Fruit fly (Drosophila melanogaster): ENCODE results near the gene pst.

The pst gene

dm6 chr3L:7360324-7360852 lies 325 bp upstream of the pst start, which contains the start of gene Sec63:
TSS of gene Sec63 (plus strand) at chr3L:7360561.
- no peak for TF ChIP-seq otp (GFP tag; IDR thresholded peaks at IDR 0.05)
- peak; percentile 91 for TF ChIP-seq knrl (GFP tag; IDR thresholded peaks at IDR 0.05; ENCODE audit: partially characterized antibody)
- TF ChIP-seq CG1233 (GFP tag; optimal IDR thresholded peaks at IDR 0.05), result no peak
- TF ChIP-seq en (GFP tag; optimal IDR thresholded peaks at IDR 0.05), result no peak
- TF ChIP-seq CG11085 (GFP tag; IDR thresholded peaks at IDR 0.05), result peak; percentile 22; the same call in 1 of the 2 replicates
- no peak for TF ChIP-seq PHDP (tag; optimal IDR thresholded peaks at IDR 0.05)
- TF ChIP-seq NFAT (GFP tag; IDR thresholded peaks at IDR 0.05), result peak; percentile 67
- no peak for TF ChIP-seq toy (GFP tag; IDR thresholded peaks at IDR 0.05)
- peak; percentile 47 to 49 for TF ChIP-seq Hr51 (GFP tag; optimal IDR thresholded peaks at IDR 0.05)
- TF ChIP-seq Mad (GFP tag; optimal IDR thresholded peaks at IDR 0.05), result no peak
- no peak for TF ChIP-seq CG7745 (tag; optimal IDR thresholded peaks at IDR 0.05)
- TF ChIP-seq Sry-δ (GFP tag; optimal IDR thresholded peaks at IDR 0.05), result peak; percentile 77
- TF ChIP-seq CG4617 (GFP tag; optimal IDR thresholded peaks at IDR 0.05; ENCODE audit: borderline replicate concordance), result peak; percentile 43
- TF ChIP-seq CG5245 (GFP tag; optimal IDR thresholded peaks at IDR 0.05), result peak; percentile 54
- no peak for TF ChIP-seq sr (GFP tag; IDR thresholded peaks at IDR 0.05)
- peak; percentile 49; the same call in 1 of the 2 replicates for TF ChIP-seq ap (GFP tag; IDR thresholded peaks at IDR 0.05)
- no peak for TF ChIP-seq CG3163 (GFP tag; optimal IDR thresholded peaks at IDR 0.05)
- TF ChIP-seq zfh1 (GFP tag; IDR thresholded peaks at IDR 0.05), result 0 out of 3 replicates have a peak, but pooled peaks have one; percentile 40
- TF ChIP-seq CG4707 (GFP tag; optimal IDR thresholded peaks at IDR 0.05), result no peak
- peak; percentile 25 for TF ChIP-seq CG12299 (tag; optimal IDR thresholded peaks at IDR 0.05)
- no peak for TF ChIP-seq CG17385 (GFP tag; optimal IDR thresholded peaks at IDR 0.05)
- peak; percentile 5 to 11 for TF ChIP-seq Pdp1 (GFP tag; optimal IDR thresholded peaks at IDR 0.05)
- TF ChIP-seq Lim3 (GFP tag; IDR thresholded peaks at IDR 0.05), result no peak
- peak; percentile 22 for TF ChIP-seq Asciz (GFP tag; optimal IDR thresholded peaks at IDR 0.05)
- TF ChIP-seq CG9876 (GFP tag; optimal IDR thresholded peaks at IDR 0.05), result no peak
- TF ChIP-seq exex (tag; optimal IDR thresholded peaks at IDR 0.05), result peak; percentile 29
- no peak for TF ChIP-seq slou (GFP tag; optimal IDR thresholded peaks at IDR 0.05)
- no peak for TF ChIP-seq fd102C (GFP tag; optimal IDR thresholded peaks at IDR 0.05)
- peak; percentile 97 for TF ChIP-seq bbx (GFP tag; IDR thresholded peaks at IDR 0.05; ENCODE audit: partially characterized antibody)
- TF ChIP-seq CG9215 (GFP tag; IDR thresholded peaks at IDR 0.05), result peak; percentile 44
- no peak for TF ChIP-seq CG31365 (tag; optimal IDR thresholded peaks at IDR 0.05)
- TF ChIP-seq tin (GFP tag; optimal IDR thresholded peaks at IDR 0.05), result peak; percentile 7
- peak; percentile 20 for TF ChIP-seq CG17829 (tag; optimal IDR thresholded peaks at IDR 0.05)
- TF ChIP-seq eve (GFP tag; optimal IDR thresholded peaks at IDR 0.05), result no peak
- no peak for TF ChIP-seq CG4282 (GFP tag; optimal IDR thresholded peaks at IDR 0.05)
- TF ChIP-seq CG10431 (GFP tag; optimal IDR thresholded peaks at IDR 0.05), result no peak
- TF ChIP-seq Antp (GFP tag; optimal IDR thresholded peaks at IDR 0.05), result peak; percentile 35
- TF ChIP-seq h (optimal IDR thresholded peaks at IDR 0.05), result no peak
- TF ChIP-seq CG1529 (GFP tag; optimal IDR thresholded peaks at IDR 0.05), result no peak
- no peak for TF ChIP-seq insv (GFP tag; optimal IDR thresholded peaks at IDR 0.05)
- TF ChIP-seq CG9932 (GFP tag; IDR thresholded peaks at IDR 0.05), result peak; percentile 78
- TF ChIP-seq Xrp1 (GFP tag; IDR thresholded peaks at IDR 0.05), result peak; percentile 71
- peak; percentile 74 for TF ChIP-seq CG3847 (GFP tag; IDR thresholded peaks at IDR 0.05)
- peak; percentile 87 for TF ChIP-seq hb (GFP tag; IDR thresholded peaks at IDR 0.05; ENCODE audit: partially characterized antibody)
- TF ChIP-seq CG10267 (tag; optimal IDR thresholded peaks at IDR 0.05), result peak; percentile 19
- no peak for TF ChIP-seq zen (tag; optimal IDR thresholded peaks at IDR 0.05)
- no peak for TF ChIP-seq CG6813 (GFP tag; optimal IDR thresholded peaks at IDR 0.05)
- peak; percentile 46 for TF ChIP-seq nmo (GFP tag; optimal IDR thresholded peaks at IDR 0.05)
- TF ChIP-seq CG10209 (GFP tag; optimal IDR thresholded peaks at IDR 0.05), result peak; percentile 62
- TF ChIP-seq Hand (GFP tag; optimal IDR thresholded peaks at IDR 0.05), result no peak
- TF ChIP-seq Sin3A (optimal IDR thresholded peaks at IDR 0.05), result peak; percentile 59

Data from whole organism, embryonic.